Fruit fly (Drosophila melanogaster): Measurements from ENCODE around the gene CG5849.

DNA sequence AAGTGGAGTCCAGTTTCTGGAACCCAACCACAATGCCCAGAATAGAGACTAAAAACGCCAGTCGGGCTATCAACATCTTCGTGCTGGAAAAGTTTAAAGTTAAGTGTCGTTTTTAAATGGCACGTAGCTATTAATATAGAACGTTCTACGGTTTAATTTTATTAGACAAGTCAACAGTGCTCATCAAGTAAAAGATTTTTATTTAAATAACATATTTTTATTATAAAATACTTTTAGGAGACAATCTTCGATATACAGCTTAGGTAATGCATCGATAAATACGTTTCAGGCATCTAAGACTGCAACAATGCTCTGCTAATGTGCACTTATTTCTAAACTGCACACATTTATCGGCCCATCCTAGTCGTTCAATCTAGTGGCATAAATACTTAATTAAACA, 3.2 kb upstream of the CG5849 start, which contains the start of gene CG42869:
- TF ChIP-seq Eip78C (GFP tag) (no peak), esn (GFP tag; optimal IDR thresholded peaks at IDR 0.05) (no peak), CG10669 (GFP tag; optimal IDR thresholded peaks at IDR 0.05) (no peak), pdm3 (GFP tag; optimal IDR thresholded peaks at IDR 0.05) (no peak), spab (GFP tag; optimal IDR thresholded peaks at IDR 0.05) (no peak), Ets96B (tag; optimal IDR thresholded peaks at IDR 0.05) (no peak)
